Worm (Caenorhabditis elegans): Measurements from ENCODE around the gene pcs-1.

- TF ChIP-seq W03F9.2 (tag; optimal IDR thresholded peaks at IDR 0.05) = no peak
- TF ChIP-seq dao-5 (tag; optimal IDR thresholded peaks at IDR 0.05) = no peak
Observed at ce11 chrII:11537115-11537514, 40.4 kb downstream of the pcs-1 start.
